Worm (Caenorhabditis elegans) whole organism, late embryonic: ENCODE measurements around the gene C42C1.8.
"Not testable (repeated sequence)": the region's sequence is repeated elsewhere in the genome, so short reads cannot be mapped to it uniquely, and the experiment has no call there.

Experiments
- C38D4.7 ChIP-seq: fragments of 200-800 bp; sonication (Bioruptor generic); optimal IDR thresholded peaks from 2 replicates; lab custom pipeline; 2018; ENCODE audit warnings: mild to moderate bottlenecking, missing genetic modification characterization, moderate library complexity, missing compliant biosample characterization
- F13H6.1 ChIP-seq: sonication (generic microtip); optimal IDR thresholded peaks from 2 replicates; lab custom pipeline; 2016; ENCODE audit warnings: missing genetic modification characterization, missing compliant biosample characterization
- K02D7.2 ChIP-seq: sonication (generic microtip); optimal IDR thresholded peaks from 2 replicates; lab custom pipeline; 2017; ENCODE audit warnings: mild to moderate bottlenecking, missing genetic modification characterization, missing compliant biosample characterization
- K09A11.1 ChIP-seq: sonication (generic microtip); optimal IDR thresholded peaks from 2 replicates; lab custom pipeline; 2017; ENCODE audit warnings: antibody characterized with exemption, mild to moderate bottlenecking, missing genetic modification characterization, missing compliant biosample characterization; ENCODE audit not compliant: insufficient read depth
- ahr-1 ChIP-seq: sonication (generic microtip); optimal IDR thresholded peaks from 2 replicates; lab custom pipeline; 2016; ENCODE audit warnings: missing genetic modification characterization, missing compliant biosample characterization
- ceh-14 ChIP-seq: sonication (generic microtip); optimal IDR thresholded peaks from 2 replicates; lab custom pipeline; 2016; ENCODE audit warnings: missing genotype, missing genetic modification characterization, missing compliant biosample characterization
- ceh-22 ChIP-seq: sonication (generic microtip); optimal IDR thresholded peaks from 2 replicates; lab custom pipeline; 2017; ENCODE audit warnings: missing biosample characterization, missing genetic modification characterization
- ceh-48 ChIP-seq: sonication (generic microtip); optimal IDR thresholded peaks from 2 replicates; lab custom pipeline; 2016; ENCODE audit warnings: missing genetic modification characterization, inconsistent platforms, missing compliant biosample characterization
- che-1 ChIP-seq: sonication (generic microtip); optimal IDR thresholded peaks from 2 replicates; lab custom pipeline; 2016; ENCODE audit warnings: mild to moderate bottlenecking, missing genetic modification characterization, missing compliant biosample characterization
- dmd-4 ChIP-seq: sonication (generic microtip); optimal IDR thresholded peaks from 2 replicates; lab custom pipeline; 2016; ENCODE audit warnings: borderline replicate concordance, missing genetic modification characterization, missing compliant biosample characterization
- dve-1 ChIP-seq: sonication (generic microtip); optimal IDR thresholded peaks from 2 replicates; lab custom pipeline; 2017; ENCODE audit warnings: antibody characterized with exemption, mild to moderate bottlenecking, missing genetic modification characterization, missing compliant biosample characterization
- elt-2 ChIP-seq: sonication (generic microtip); optimal IDR thresholded peaks from 2 replicates; lab custom pipeline; 2016; ENCODE audit warnings: missing genetic modification reagents, missing genetic modification characterization, missing compliant biosample characterization
- elt-4 ChIP-seq: sonication (generic microtip); optimal IDR thresholded peaks from 2 replicates; lab custom pipeline; 2016; ENCODE audit warnings: missing genetic modification characterization, missing compliant biosample characterization
- eyg-1 ChIP-seq: sonication (generic microtip); optimal IDR thresholded peaks from 2 replicates; lab custom pipeline; 2016; ENCODE audit warnings: missing genotype, missing genetic modification characterization, missing compliant biosample characterization
- fax-1 ChIP-seq: sonication (generic microtip); optimal IDR thresholded peaks from 2 replicates; lab custom pipeline; 2016; ENCODE audit warnings: missing genotype, missing genetic modification characterization, missing compliant biosample characterization
- gmeb-2 ChIP-seq: sonication (generic microtip); optimal IDR thresholded peaks from 2 replicates; lab custom pipeline; 2016; ENCODE audit warnings: missing genetic modification characterization, inconsistent platforms, missing compliant biosample characterization
- hlh-30 ChIP-seq: sonication (generic microtip); optimal IDR thresholded peaks from 2 replicates; lab custom pipeline; 2017; ENCODE audit warnings: antibody characterized with exemption, missing genetic modification characterization, missing compliant biosample characterization; ENCODE audit not compliant: insufficient read depth
- hlh-6 ChIP-seq: sonication (generic microtip); optimal IDR thresholded peaks from 2 replicates; lab custom pipeline; 2016; ENCODE audit warnings: missing genotype, missing genetic modification characterization, missing compliant biosample characterization
- lim-6 ChIP-seq: sonication (generic microtip); optimal IDR thresholded peaks from 2 replicates; lab custom pipeline; 2016; ENCODE audit warnings: missing genetic modification characterization, missing compliant biosample characterization
- nfya-1 ChIP-seq: sonication (generic microtip); optimal IDR thresholded peaks from 2 replicates; lab custom pipeline; 2017; ENCODE audit warnings: missing genetic modification characterization, mild to moderate bottlenecking, missing compliant biosample characterization, antibody characterized with exemption, moderate library complexity
- nhr-11 ChIP-seq: fragments of 150-350 bp; optimal IDR thresholded peaks from 2 replicates; lab custom pipeline; 2014; ENCODE audit warnings: missing biosample characterization, missing genetic modification characterization
- npax-4 ChIP-seq: sonication (generic microtip); optimal IDR thresholded peaks from 2 replicates; lab custom pipeline; 2016; ENCODE audit warnings: missing genetic modification characterization, missing compliant biosample characterization
- pag-3 ChIP-seq: sonication (generic microtip); optimal IDR thresholded peaks from 2 replicates; lab custom pipeline; 2016; ENCODE audit warnings: missing compliant biosample characterization, missing genetic modification characterization, borderline replicate concordance
- pha-2 ChIP-seq: sonication (generic microtip); optimal IDR thresholded peaks from 2 replicates; lab custom pipeline; 2017; ENCODE audit warnings: mild to moderate bottlenecking, missing genetic modification characterization, missing compliant biosample characterization
- pha-4 ChIP-seq: fragments of 150-350 bp; optimal IDR thresholded peaks from 2 replicates; lab custom pipeline; 2018; ENCODE audit warnings: missing biosample characterization, missing genetic modification reagents, missing genetic modification characterization
- pros-1 ChIP-seq: fragments of 150-350 bp; optimal IDR thresholded peaks from 2 replicates; lab custom pipeline; 2014; ENCODE audit warnings: missing biosample characterization, missing genetic modification reagents, missing genetic modification characterization
- syd-9 ChIP-seq: sonication (generic microtip); optimal IDR thresholded peaks from 2 replicates; lab custom pipeline; 2016; ENCODE audit warnings: mild to moderate bottlenecking, missing genetic modification characterization, moderate library complexity, missing compliant biosample characterization
- ttx-3 ChIP-seq: sonication (generic microtip); optimal IDR thresholded peaks from 2 replicates; lab custom pipeline; 2016; ENCODE audit warnings: missing genetic modification reagents, missing genetic modification characterization, missing compliant biosample characterization
- unc-55 ChIP-seq: sonication (generic microtip); optimal IDR thresholded peaks from 2 replicates; lab custom pipeline; 2017; ENCODE audit warnings: missing biosample characterization, missing genetic modification reagents, missing genetic modification characterization

The C42C1.8 gene

DNA sequence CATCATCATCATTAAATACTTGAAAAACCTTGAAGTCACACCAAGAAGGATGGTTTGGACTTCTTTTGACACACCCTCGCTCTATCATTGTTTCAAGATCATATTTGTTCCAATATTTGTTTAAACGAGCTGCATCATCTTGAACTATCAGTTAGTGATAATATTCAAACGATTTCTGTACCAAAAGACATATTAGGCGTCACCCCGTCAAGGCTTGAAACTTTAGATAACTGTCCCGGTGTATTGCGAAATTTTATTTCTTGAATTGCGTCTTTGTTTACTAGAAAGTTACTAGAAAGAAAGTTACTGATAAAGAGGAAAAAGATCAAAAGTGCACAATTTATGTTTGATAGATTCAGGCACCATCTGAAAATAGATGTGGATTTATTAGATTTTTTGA, 15.1 kb downstream of the C42C1.8 start:
- TF ChIP-seq elt-2, result peak; percentile 31
- no peak for TF ChIP-seq F13H6.1 (tag; lab: Kevin White, UChicago)
- no peak for TF ChIP-seq ttx-3 (tag; lab: Kevin White, UChicago)
- no peak for TF ChIP-seq C38D4.7 (GFP tag; lab: Kevin White, UChicago)
- TF ChIP-seq K09A11.1 (tag; lab: Kevin White, UChicago), result no peak
- no peak for TF ChIP-seq dmd-4 (tag; lab: Kevin White, UChicago)
- TF ChIP-seq elt-4, result no peak

- TF ChIP-seq pha-2 (tag; lab: Kevin White, UChicago) (no peak), ceh-48 (tag; lab: Kevin White, UChicago) (no peak)
These were observed 16.9 kb downstream of the C42C1.8 start, which contains the start of gene oac-57 for ce11 chrIV:12307720-12308119. TSS of gene oac-57 (minus strand) at chrIV:12307820.

- TF ChIP-seq eyg-1 (tag; lab: Kevin White, UChicago) (no peak), hlh-30 (tag; lab: Kevin White, UChicago) (no peak), pha-2 (tag; lab: Kevin White, UChicago) (no peak), gmeb-2 (no peak), ceh-22 (tag; lab: Kevin White, UChicago) (no peak), unc-55 (GFP tag; lab: Kevin White, UChicago) (no peak), syd-9 (tag; lab: Kevin White, UChicago) (no peak), ahr-1 (tag; lab: Kevin White, UChicago) (no peak), nhr-11 (tag; lab: Kevin White, UChicago) (no peak)
These were observed 20.8 kb downstream of the C42C1.8 start, which contains the start of gene oac-58 for ce11 chrIV:12311597-12311996. TSS of gene oac-58 (minus strand) at chrIV:12311697.

ce11 chrIV:12326932-12327331, 36.1 kb downstream of the C42C1.8 start, which contains the start of gene F19B6.3:
TSS of gene F19B6.3 (plus strand) at chrIV:12327232.
- TF ChIP-seq pha-4 (tag; lab: Kevin White, UChicago); nfya-1; lim-6 (tag; lab: Kevin White, UChicago): not testable (repeated sequence)

ce11 chrIV:12330840-12331359, 40.1 kb downstream of the C42C1.8 start, which contains the start of gene ufd-1:
TSS of gene ufd-1 (minus strand) at chrIV:12330890.
- TF ChIP-seq ttx-3 (tag; lab: Kevin White, UChicago), result no peak
- TF ChIP-seq, all 69 proteins: peak for 0

DNA sequence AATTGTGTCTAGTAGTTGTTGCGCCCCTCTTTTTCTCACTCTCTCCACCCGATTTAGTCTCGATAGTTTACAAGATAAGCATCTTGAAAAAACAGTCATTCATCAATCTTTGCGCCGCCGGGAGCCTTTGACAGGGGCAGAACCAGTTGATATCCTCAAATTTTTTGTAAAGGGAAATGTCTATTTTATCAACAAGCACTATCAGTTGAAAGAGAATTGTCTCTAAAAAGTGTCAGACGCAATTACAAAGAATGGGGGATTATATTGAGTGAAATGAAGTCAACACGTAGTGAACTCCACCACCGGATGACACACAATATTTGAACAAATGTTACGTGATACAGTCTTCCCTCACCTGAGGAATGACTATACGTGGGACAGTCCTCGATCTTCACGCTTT, 43.3 kb downstream of the C42C1.8 start:
- TF ChIP-seq ceh-14 (tag; lab: Kevin White, UChicago), result no peak
- no peak for TF ChIP-seq npax-4
- no peak for TF ChIP-seq dve-1 (tag; lab: Kevin White, UChicago)
- TF ChIP-seq fax-1 (tag; lab: Kevin White, UChicago), result no peak
- TF ChIP-seq pros-1 (tag; lab: Kevin White, UChicago), result no peak
- no peak for TF ChIP-seq lim-6 (tag; lab: Kevin White, UChicago)
- TF ChIP-seq K02D7.2 (tag; lab: Kevin White, UChicago), result no peak

DNA sequence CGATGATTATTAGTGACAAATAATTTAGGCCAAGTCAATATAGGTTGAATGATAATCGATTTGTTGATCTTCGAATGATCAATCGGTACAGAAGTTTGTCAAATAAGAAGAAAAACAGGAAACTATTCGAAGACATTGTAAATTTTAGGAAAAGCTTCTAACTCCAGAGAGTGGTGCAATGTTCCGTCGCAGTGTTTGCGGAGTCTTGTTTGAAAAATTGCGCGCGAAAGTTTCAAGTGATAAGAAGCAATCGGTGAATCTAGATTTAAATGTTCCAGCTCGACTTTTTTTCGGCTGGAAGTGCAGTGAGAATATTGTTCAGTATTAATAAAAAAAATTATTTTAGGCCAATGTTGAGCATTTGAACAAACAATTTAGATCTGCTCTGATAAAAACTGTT, 43.9 kb downstream of the C42C1.8 start:
- TF ChIP-seq hlh-6 (tag; lab: Kevin White, UChicago), result no peak
- no peak for TF ChIP-seq che-1
- TF ChIP-seq pag-3 (tag; lab: Kevin White, UChicago), result no peak
- TF ChIP-seq dmd-4 (tag; lab: Kevin White, UChicago), result no peak
- TF ChIP-seq elt-2, result no peak
